Fruit fly (Drosophila melanogaster) whole organism, embryonic: ENCODE results near the gene CG43675.

Experiments
- Atf6 ChIP-seq: fragments of 200-800 bp; sonication (Bioruptor generic); IDR thresholded peaks from 2 replicates; pipeline ENCODE4 v1.3.6; 2022; ENCODE audit warnings: missing biosample characterization, missing genetic modification characterization
- CG10147 ChIP-seq: fragments of 200-800 bp; sonication (Bioruptor generic); optimal IDR thresholded peaks from 2 replicates; lab custom pipeline; 2019; ENCODE audit warnings: missing biosample characterization, mild to moderate bottlenecking, missing genetic modification characterization, moderate library complexity
- CG11085 ChIP-seq: fragments of 200-800 bp; sonication (Bioruptor generic); IDR thresholded peaks from 2 replicates; pipeline ENCODE4 v1.3.6; 2022; ENCODE audit warnings: missing biosample characterization, missing genetic modification characterization
- CG12236 ChIP-seq: fragments of 200-800 bp; sonication (Bioruptor generic); optimal IDR thresholded peaks from 2 replicates; lab custom pipeline; 2016; ENCODE audit warnings: missing biosample characterization, missing genetic modification characterization
- CG13123 ChIP-seq: fragments of 200-800 bp; sonication (Bioruptor generic); optimal IDR thresholded peaks from 2 replicates; lab custom pipeline; 2016; ENCODE audit warnings: missing biosample characterization, missing genetic modification characterization
- CG14014 ChIP-seq: fragments of 200-800 bp; sonication (Bioruptor generic); IDR thresholded peaks from 2 replicates; pipeline ENCODE4 v1.3.6; 2022; ENCODE audit warnings: missing biosample characterization, missing genetic modification characterization
- CG15073 ChIP-seq: fragments of 200-800 bp; sonication (Bioruptor generic); optimal IDR thresholded peaks from 2 replicates; lab custom pipeline; 2016; ENCODE audit warnings: missing biosample characterization, missing genetic modification characterization
- CG18599 ChIP-seq: fragments of 200-800 bp; sonication (Bioruptor generic); optimal IDR thresholded peaks from 3 replicates; lab custom pipeline; 2017; ENCODE audit warnings: missing biosample characterization, missing genetic modification characterization, mild to moderate bottlenecking, moderate library complexity, missing genetic modification reagents
- CG18619 ChIP-seq: fragments of 200-800 bp; sonication (Bioruptor generic); optimal IDR thresholded peaks from 3 replicates; lab custom pipeline; 2017; ENCODE audit warnings: missing biosample characterization, mild to moderate bottlenecking, missing genetic modification characterization
- CG2129 ChIP-seq: fragments of 200-800 bp; sonication (Bioruptor generic); IDR thresholded peaks from 2 replicates; pipeline ENCODE4 v1.3.6; 2022; ENCODE audit warnings: missing biosample characterization, missing genetic modification characterization; ENCODE audit not compliant: partially characterized antibody
- CG2889 ChIP-seq: fragments of 200-800 bp; sonication (Bioruptor generic); IDR thresholded peaks from 3 replicates; pipeline ENCODE4 v1.3.6; 2022; ENCODE audit warnings: missing biosample characterization, missing genetic modification characterization
- CG34224 ChIP-seq: fragments of 200-800 bp; sonication (Bioruptor generic); IDR thresholded peaks from 3 replicates; pipeline ENCODE4 v1.3.6; 2022; ENCODE audit warnings: missing biosample characterization, missing genetic modification characterization; ENCODE audit not compliant: partially characterized antibody
- CG3838 ChIP-seq: fragments of 200-800 bp; sonication (Bioruptor generic); optimal IDR thresholded peaks from 3 replicates; lab custom pipeline; 2016; ENCODE audit warnings: missing biosample characterization, missing genetic modification characterization
- CG3995 ChIP-seq: fragments of 200-800 bp; sonication (Bioruptor generic); optimal IDR thresholded peaks from 3 replicates; lab custom pipeline; 2016; ENCODE audit warnings: missing biosample characterization, missing genetic modification characterization
- CG4707 ChIP-seq: fragments of 200-800 bp; sonication (Bioruptor generic); optimal IDR thresholded peaks from 2 replicates; lab custom pipeline; 2018; ENCODE audit warnings: missing biosample characterization, mild to moderate bottlenecking, missing genetic modification characterization, moderate library complexity
- CG7372 ChIP-seq: fragments of 200-800 bp; sonication (Bioruptor generic); IDR thresholded peaks from 2 replicates; pipeline ENCODE4 v1.3.6; 2022; ENCODE audit warnings: missing biosample characterization, missing genetic modification characterization
- CG7963 ChIP-seq: fragments of 200-800 bp; sonication (Bioruptor generic); IDR thresholded peaks from 3 replicates; pipeline ENCODE4 v1.3.6; 2022; ENCODE audit warnings: missing biosample characterization, missing genetic modification characterization; ENCODE audit not compliant: partially characterized antibody
- CG8290 ChIP-seq, 3 experiments: fragments of 200-800 bp; sonication (Bioruptor generic); optimal IDR thresholded peaks; 2 replicates each; lab custom pipeline; 2016 to 2019; ENCODE audit warnings: missing biosample characterization in 3 of 3, missing genetic modification characterization in 3 of 3, mild to moderate bottlenecking in 2 of 3, moderate library complexity in 1 of 3
- CG9727 ChIP-seq: fragments of 200-800 bp; sonication (Bioruptor generic); optimal IDR thresholded peaks from 3 replicates; lab custom pipeline; 2017; ENCODE audit warnings: missing biosample characterization, mild to moderate bottlenecking, missing genetic modification characterization
- Camta ChIP-seq: fragments of 200-800 bp; sonication (Bioruptor generic); optimal IDR thresholded peaks from 2 replicates; lab custom pipeline; 2016; ENCODE audit warnings: missing biosample characterization, missing genetic modification characterization
- Gsc ChIP-seq: fragments of 200-800 bp; sonication (Bioruptor generic); IDR thresholded peaks from 2 replicates; pipeline ENCODE4 v1.3.6; 2022; ENCODE audit warnings: missing biosample characterization, missing genetic modification characterization
- HLH54F ChIP-seq: fragments of 200-800 bp; sonication (Bioruptor generic); optimal IDR thresholded peaks from 3 replicates; lab custom pipeline; 2016; ENCODE audit warnings: missing biosample characterization, missing genetic modification characterization
- Lhr ChIP-seq: fragments of 200-800 bp; sonication (Bioruptor generic); optimal IDR thresholded peaks from 3 replicates; lab custom pipeline; 2017; ENCODE audit warnings: mild to moderate bottlenecking, missing biosample characterization, missing genetic modification reagents, missing genetic modification characterization
- Mad ChIP-seq: fragments of 200-800 bp; sonication (Bioruptor generic); optimal IDR thresholded peaks from 2 replicates; lab custom pipeline; 2016; ENCODE audit warnings: missing biosample characterization, missing genetic modification characterization
- Neu2 ChIP-seq: fragments of 200-800 bp; sonication (Bioruptor generic); optimal IDR thresholded peaks from 3 replicates; lab custom pipeline; 2016; ENCODE audit warnings: missing biosample characterization, missing genetic modification characterization, borderline replicate concordance
- Optix ChIP-seq: fragments of 200-800 bp; sonication (Bioruptor generic); IDR thresholded peaks from 3 replicates; pipeline ENCODE4 v1.3.6; 2022; ENCODE audit warnings: missing biosample characterization, missing genetic modification characterization
- Rfx ChIP-seq: fragments of 200-800 bp; sonication (Bioruptor generic); IDR thresholded peaks from 2 replicates; pipeline ENCODE4 v1.3.6; 2022; ENCODE audit warnings: missing biosample characterization, missing genetic modification characterization
- Sox102F ChIP-seq: fragments of 200-800 bp; sonication (Bioruptor generic); optimal IDR thresholded peaks from 2 replicates; lab custom pipeline; 2018; ENCODE audit warnings: missing biosample characterization, mild to moderate bottlenecking, missing genetic modification characterization, moderate library complexity
- ab ChIP-seq: fragments of 200-800 bp; sonication (Bioruptor generic); optimal IDR thresholded peaks from 2 replicates; lab custom pipeline; 2016; ENCODE audit warnings: missing biosample characterization, missing genetic modification characterization
- ara ChIP-seq: fragments of 200-800 bp; sonication (Bioruptor generic); IDR thresholded peaks from 2 replicates; pipeline ENCODE4 v1.3.6; 2022; ENCODE audit warnings: missing biosample characterization, missing genetic modification characterization
- ase ChIP-seq: fragments of 200-800 bp; sonication (Bioruptor generic); IDR thresholded peaks from 3 replicates; pipeline ENCODE4 v1.3.6; 2022; ENCODE audit warnings: missing biosample characterization, missing genetic modification characterization
- chif ChIP-seq, 2 experiments: fragments of 200-800 bp; sonication (Bioruptor generic); optimal IDR thresholded peaks; 3 replicates each; lab custom pipeline; 2016; ENCODE audit warnings: missing biosample characterization in 2 of 2, missing genetic modification characterization in 2 of 2
- ci ChIP-seq: fragments of 200-800 bp; sonication (Bioruptor generic); IDR thresholded peaks from 3 replicates; pipeline ENCODE4 v1.3.6; 2022; ENCODE audit warnings: missing biosample characterization, missing genetic modification characterization
- crol ChIP-seq: fragments of 200-800 bp; sonication (Bioruptor generic); IDR thresholded peaks from 2 replicates; pipeline ENCODE4 v1.3.6; 2022; ENCODE audit warnings: missing biosample characterization, missing genetic modification characterization
- dati ChIP-seq: fragments of 200-800 bp; sonication (Bioruptor generic); IDR thresholded peaks from 2 replicates; pipeline ENCODE4 v1.3.6; 2022; ENCODE audit warnings: missing biosample characterization, missing genetic modification characterization
- disco-r ChIP-seq: fragments of 200-800 bp; sonication (Bioruptor generic); optimal IDR thresholded peaks from 2 replicates; lab custom pipeline; 2016; ENCODE audit warnings: missing biosample characterization, missing genetic modification characterization
- eyg ChIP-seq: fragments of 200-800 bp; sonication (Bioruptor generic); optimal IDR thresholded peaks from 3 replicates; lab custom pipeline; 2016; ENCODE audit warnings: missing biosample characterization, missing genetic modification characterization
- ftz-f1 ChIP-seq: fragments of 200-800 bp; sonication (Bioruptor generic); optimal IDR thresholded peaks from 2 replicates; lab custom pipeline; 2016; ENCODE audit warnings: missing biosample characterization, missing genetic modification characterization
- grn ChIP-seq: fragments of 200-800 bp; sonication (Bioruptor generic); optimal IDR thresholded peaks from 3 replicates; lab custom pipeline; 2017; ENCODE audit warnings: missing biosample characterization, missing genetic modification characterization
- ham ChIP-seq: fragments of 200-800 bp; sonication (Bioruptor generic); IDR thresholded peaks from 2 replicates; pipeline ENCODE4 v1.3.6; 2022; ENCODE audit warnings: missing biosample characterization, missing genetic modification characterization
- hbn ChIP-seq: fragments of 200-800 bp; sonication (Bioruptor generic); IDR thresholded peaks from 2 replicates; pipeline ENCODE4 v1.3.6; 2022; ENCODE audit warnings: missing biosample characterization, missing genetic modification characterization; ENCODE audit not compliant: partially characterized antibody
- jigr1 ChIP-seq: fragments of 200-800 bp; sonication (Bioruptor generic); IDR thresholded peaks from 3 replicates; pipeline ENCODE4 v1.3.6; 2022; ENCODE audit warnings: missing biosample characterization, missing genetic modification characterization
- salm ChIP-seq: fragments of 200-800 bp; sonication (Bioruptor generic); optimal IDR thresholded peaks from 2 replicates; lab custom pipeline; 2018; ENCODE audit warnings: missing biosample characterization, mild to moderate bottlenecking, missing genetic modification characterization
- ssp ChIP-seq: fragments of 200-800 bp; sonication (Bioruptor generic); IDR thresholded peaks from 2 replicates; pipeline ENCODE4 v1.3.6; 2022; ENCODE audit warnings: missing biosample characterization, missing genetic modification characterization
- tap ChIP-seq: fragments of 200-800 bp; optimal IDR thresholded peaks from 3 replicates; lab custom pipeline; 2019; ENCODE audit warnings: missing biosample characterization, mild to moderate bottlenecking, missing genetic modification characterization, moderate library complexity
- tup ChIP-seq: fragments of 200-800 bp; sonication (Bioruptor generic); optimal IDR thresholded peaks from 2 replicates; lab custom pipeline; 2016; ENCODE audit warnings: missing biosample characterization, mild to moderate bottlenecking, missing genetic modification characterization, moderate library complexity
- unpg ChIP-seq: fragments of 200-800 bp; sonication (Bioruptor generic); optimal IDR thresholded peaks from 3 replicates; lab custom pipeline; 2018; ENCODE audit warnings: missing biosample characterization, mild to moderate bottlenecking, missing genetic modification characterization, moderate library complexity
- vvl ChIP-seq: fragments of 200-800 bp; sonication (Bioruptor generic); IDR thresholded peaks from 2 replicates; pipeline ENCODE4 v1.3.6; 2022; ENCODE audit warnings: missing biosample characterization, missing genetic modification characterization
- zf30C ChIP-seq: fragments of 200-800 bp; sonication (Bioruptor generic); optimal IDR thresholded peaks from 3 replicates; lab custom pipeline; 2018; ENCODE audit warnings: missing biosample characterization, mild to moderate bottlenecking, missing genetic modification characterization

Gene CG43675

dm6 chr3R:9339176-9340075 is 15.9 kb upstream of the CG43675 start (continued):
- TF ChIP-seq hbn (GFP tag; lab: Robert Waterston, UW) (no peak), CG4707 (GFP tag; lab: Kevin White, UChicago) (peak; percentile 26), salm (tag; lab: Kevin White, UChicago) (peak; percentile 60), ab (GFP tag; lab: Kevin White, UChicago) (no peak), Mad (GFP tag; lab: Kevin White, UChicago) (no peak), CG10147 (GFP tag; lab: Kevin White, UChicago) (peak; percentile 9), unpg (GFP tag; lab: Kevin White, UChicago) (peak; percentile 77), jigr1 (no peak), ci (GFP tag; lab: Robert Waterston, UW) (peak; percentile 47), CG2129 (GFP tag; lab: Robert Waterston, UW) (no peak), Lhr (peak; percentile 40), CG12236 (GFP tag; lab: Kevin White, UChicago) (peak; percentile 54), CG7372 (no peak), ssp (GFP tag; lab: Robert Waterston, UW) (no peak; the same call in 1 of the 2 replicates), CG18599 (GFP tag; lab: Kevin White, UChicago) (peak; percentile 44), Neu2 (GFP tag; lab: Kevin White, UChicago) (no peak), Sox102F (GFP tag; lab: Kevin White, UChicago) (peak; percentile 79), CG11085 (no peak), ase (GFP tag; lab: Robert Waterston, UW) (no peak), tup (GFP tag; lab: Kevin White, UChicago) (peak; percentile 44), CG7963 (no peak), Atf6 (peak; percentile 15; the same call in 1 of the 2 replicates), chif (GFP tag; optimal IDR thresholded peaks at IDR 0.05; lab: Kevin White, UChicago) (peak in 1 of 2 experiments; percentile 66), zf30C (GFP tag; lab: Kevin White, UChicago) (peak; percentile 88), CG34224 (GFP tag; lab: Robert Waterston, UW) (no peak), HLH54F (GFP tag; lab: Kevin White, UChicago) (no peak), CG3838 (GFP tag; lab: Kevin White, UChicago) (no peak), eyg (GFP tag; lab: Kevin White, UChicago) (no peak), ftz-f1 (GFP tag; lab: Kevin White, UChicago) (peak; percentile 47), ham (GFP tag; lab: Robert Waterston, UW) (no peak), CG13123 (GFP tag; lab: Kevin White, UChicago) (no peak), CG8290 (GFP tag; optimal IDR thresholded peaks at IDR 0.05; lab: Kevin White, UChicago) (no peak), CG8290 (tag; optimal IDR thresholded peaks at IDR 0.05; lab: Kevin White, UChicago) (peak in 1 of 2 experiments; percentile 31), CG2889 (GFP tag; lab: Robert Waterston, UW) (no peak), dati (GFP tag; lab: Robert Waterston, UW) (no peak), CG9727 (GFP tag; lab: Kevin White, UChicago) (peak; percentile 76), crol (GFP tag; lab: Robert Waterston, UW) (peak; percentile 69), disco-r (peak; percentile 24), ara (GFP tag; lab: Robert Waterston, UW) (peak; percentile 11; the same call in 1 of the 2 replicates), vvl (peak; percentile 79), grn (GFP tag; lab: Kevin White, UChicago) (peak; percentile 73), Camta (peak; percentile 57), CG3995 (GFP tag; lab: Kevin White, UChicago) (no peak), Optix (GFP tag; lab: Robert Waterston, UW) (no peak), CG15073 (GFP tag; lab: Kevin White, UChicago) (no peak), Gsc (GFP tag; lab: Robert Waterston, UW) (no peak), tap (tag; lab: Kevin White, UChicago) (peak; percentile 45), Rfx (no peak), CG14014 (no peak), CG18619 (GFP tag; lab: Kevin White, UChicago) (peak; percentile 48)
